Worm (Caenorhabditis elegans) whole organism, early embryonic: Measurements from ENCODE around the gene grl-27.

Experiments used
- ama-1 ChIP-seq: fragments of 150-350 bp; optimal IDR thresholded peaks from 2 replicates; lab custom pipeline; 2014
- tra-4 ChIP-seq: sonication (generic microtip); optimal IDR thresholded peaks from 2 replicates; lab custom pipeline; 2017; ENCODE audit warnings: missing genetic modification characterization, missing compliant biosample characterization

ce11 chrV:3543344-3543743 lies 32.3 kb downstream of the grl-27 start, which contains the start of gene nhr-222:
- TF ChIP-seq tra-4 (tag; lab: Kevin White, UChicago) (no peak), ama-1 (lab: Kevin White, UChicago) (no peak)
